Fruit fly (Drosophila melanogaster): ENCODE data around the gene CG43965.
A peak's percentile ranks its signal among the peaks of the same experiment; 100 is the strongest.

Gene CG43965

dm6 chr3L:8772998-8773684 lies 47.6 kb upstream of the CG43965 start (continued):
- TF ChIP-seq fd3F (GFP tag; optimal IDR thresholded peaks at IDR 0.05) (peak; percentile 52), CG14710 (tag; optimal IDR thresholded peaks at IDR 0.05) (peak; percentile 81), CG5245 (GFP tag; optimal IDR thresholded peaks at IDR 0.05) (peak; percentile 41), Scr (GFP tag; IDR thresholded peaks at IDR 0.05; ENCODE audit: partially characterized antibody) (no peak), pzg (GFP tag; optimal IDR thresholded peaks at IDR 0.05) (no peak), ftz-f1 (GFP tag; optimal IDR thresholded peaks at IDR 0.05) (no peak), Poxn (GFP tag; IDR thresholded peaks at IDR 0.05) (no peak), B-H2 (GFP tag; optimal IDR thresholded peaks at IDR 0.05) (no peak), Dbx (GFP tag; IDR thresholded peaks at IDR 0.05) (no peak), vnd (GFP tag; IDR thresholded peaks at IDR 0.05; ENCODE audit: partially characterized antibody) (no peak), CG14965 (GFP tag; optimal IDR thresholded peaks at IDR 0.05; ENCODE audit: borderline replicate concordance) (no peak), Bdp1 (GFP tag; optimal IDR thresholded peaks at IDR 0.05) (peak; percentile 3), Ptx1 (GFP tag; IDR thresholded peaks at IDR 0.05) (peak; percentile 72), CG3995 (GFP tag; optimal IDR thresholded peaks at IDR 0.05) (no peak), CG13775 (GFP tag; optimal IDR thresholded peaks at IDR 0.05) (peak; percentile 57), Oli (tag; optimal IDR thresholded peaks at IDR 0.05) (peak; percentile 85), CG33557 (GFP tag; optimal IDR thresholded peaks at IDR 0.05) (peak; percentile 79), CG16813 (GFP tag; IDR thresholded peaks at IDR 0.05; ENCODE audit: partially characterized antibody) (no peak), fd102C (GFP tag; optimal IDR thresholded peaks at IDR 0.05) (no peak), luna (GFP tag; optimal IDR thresholded peaks at IDR 0.05) (no peak), Taf1 (GFP tag; IDR thresholded peaks at IDR 0.05) (no peak), CG13424 (tag; optimal IDR thresholded peaks at IDR 0.05) (peak; percentile 85), exex (tag; optimal IDR thresholded peaks at IDR 0.05) (no peak), Fer1 (GFP tag; optimal IDR thresholded peaks at IDR 0.05) (no peak), NfI (GFP tag; optimal IDR thresholded peaks at IDR 0.05) (peak; percentile 73), nerfin-1 (tag; optimal IDR thresholded peaks at IDR 0.05) (peak; percentile 72), B-H1 (GFP tag; IDR thresholded peaks at IDR 0.05) (peak; percentile 43), nerfin-2 (GFP tag; IDR thresholded peaks at IDR 0.05; ENCODE audit: partially characterized antibody) (no peak), stwl (tag; optimal IDR thresholded peaks at IDR 0.05) (peak; percentile 4), CG11456 (GFP tag; IDR thresholded peaks at IDR 0.05) (0 out of 3 replicates have a peak, but pooled peaks have one; percentile 42), so (GFP tag; IDR thresholded peaks at IDR 0.05) (peak; percentile 82; the same call in 2 of the 3 replicates), Bteb2 (GFP tag; optimal IDR thresholded peaks at IDR 0.05) (peak; percentile 28), TFAM (GFP tag; optimal IDR thresholded peaks at IDR 0.05) (no peak), CG6689 (GFP tag; IDR thresholded peaks at IDR 0.05) (peak; percentile 78), Jarid2 (GFP tag; optimal IDR thresholded peaks at IDR 0.05) (peak; percentile 33), CHES-1-like (GFP tag; optimal IDR thresholded peaks at IDR 0.05) (no peak), MESR4 (GFP tag; optimal IDR thresholded peaks at IDR 0.05) (no peak), CG2129 (GFP tag; IDR thresholded peaks at IDR 0.05; ENCODE audit: partially characterized antibody) (no peak), Neu2 (GFP tag; optimal IDR thresholded peaks at IDR 0.05; ENCODE audit: borderline replicate concordance) (no peak), lab (GFP tag; optimal IDR thresholded peaks at IDR 0.05) (peak; percentile 46), fu2 (GFP tag; optimal IDR thresholded peaks at IDR 0.05) (no peak), Gsc (GFP tag; IDR thresholded peaks at IDR 0.05) (no peak), pho (GFP tag; optimal IDR thresholded peaks at IDR 0.05) (no peak), CG6683 (GFP tag; optimal IDR thresholded peaks at IDR 0.05) (no peak), jumu (GFP tag; optimal IDR thresholded peaks at IDR 0.05) (peak; percentile 19), HmgD (GFP tag; optimal IDR thresholded peaks at IDR 0.05) (no peak), Abd-B (GFP tag; optimal IDR thresholded peaks at IDR 0.05) (peak; percentile 72), CG2199 (GFP tag; IDR thresholded peaks at IDR 0.05) (no peak), Antp (GFP tag; optimal IDR thresholded peaks at IDR 0.05) (no peak)
